Worm (Caenorhabditis elegans) whole organism, L4 larva: ENCODE data around the gene Y37E11AL.2.

Experiments used
- F49E8.2 ChIP-seq: sonication (generic microtip); optimal IDR thresholded peaks from 2 replicates; lab custom pipeline; 2016; ENCODE audit warnings: missing compliant biosample characterization, mild to moderate bottlenecking, missing genetic modification characterization, borderline replicate concordance
- T26A8.4 ChIP-seq: fragments of 200-800 bp; sonication (Bioruptor generic); IDR thresholded peaks from 2 replicates; pipeline ENCODE4 v1.3.6; 2022; ENCODE audit warnings: missing genetic modification characterization, missing compliant biosample characterization
- Y105C5A.15 ChIP-seq: fragments of 200-800 bp; sonication (Bioruptor generic); IDR thresholded peaks from 2 replicates; pipeline ENCODE4 v1.3.6; 2022; ENCODE audit warnings: missing genetic modification characterization, missing compliant biosample characterization
- Y48G9A.11 ChIP-seq: fragments of 200-800 bp; sonication (Bioruptor generic); IDR thresholded peaks from 2 replicates; pipeline ENCODE4 v1.3.6; 2022; ENCODE audit warnings: missing genetic modification reagents, missing genetic modification characterization, missing compliant biosample characterization
- Y5F2A.4 ChIP-seq: fragments of 200-800 bp; sonication (Bioruptor generic); optimal IDR thresholded peaks from 2 replicates; lab custom pipeline; 2018; ENCODE audit warnings: mild to moderate bottlenecking, missing genetic modification characterization, missing compliant biosample characterization
- ZK337.2 ChIP-seq: fragments of 200-800 bp; sonication (Bioruptor generic); IDR thresholded peaks from 2 replicates; pipeline ENCODE4 v1.3.6; 2022; ENCODE audit warnings: missing genetic modification reagents, missing genetic modification characterization, missing compliant biosample characterization
- aha-1 ChIP-seq: fragments of 150-350 bp; peaks from one replicate; lab custom pipeline; 2014; ENCODE audit warnings: missing biosample characterization, missing genetic modification characterization
- ama-1 ChIP-seq: fragments of 150-350 bp; optimal IDR thresholded peaks from 2 replicates; lab custom pipeline; 2014; ENCODE audit warnings: inconsistent platforms, mixed read lengths
- ceh-44 ChIP-seq: fragments of 200-800 bp; sonication (Bioruptor generic); IDR thresholded peaks from 2 replicates; pipeline ENCODE4 v1.3.6; 2022; ENCODE audit warnings: missing genetic modification reagents, missing genetic modification characterization, missing compliant biosample characterization
- ceh-82 ChIP-seq: sonication (generic microtip); optimal IDR thresholded peaks from 2 replicates; lab custom pipeline; 2017; ENCODE audit warnings: missing biosample characterization, missing genetic modification characterization
- cey-2 ChIP-seq: sonication (generic microtip); optimal IDR thresholded peaks from 3 replicates; lab custom pipeline; 2017; ENCODE audit warnings: missing genetic modification characterization, mild to moderate bottlenecking, missing compliant biosample characterization, antibody characterized with exemption, borderline replicate concordance; ENCODE audit not compliant: insufficient read depth
- ctbp-1 ChIP-seq: fragments of 200-800 bp; sonication (Bioruptor generic); IDR thresholded peaks from 2 replicates; pipeline ENCODE4 v1.3.6; 2022; ENCODE audit warnings: missing genetic modification reagents, missing genetic modification characterization, missing compliant biosample characterization
- daf-16 ChIP-seq, 3 experiments: sonication (generic microtip); optimal IDR thresholded peaks; 2 replicates each; lab custom pipeline; 2016 to 2017; ENCODE audit warnings: missing genetic modification characterization in 3 of 3, missing genetic modification reagents in 3 of 3, mild to moderate bottlenecking in 2 of 3, missing compliant biosample characterization in 2 of 3, missing biosample characterization in 1 of 3, moderate library complexity in 1 of 3
- fkh-10 ChIP-seq: fragments of 150-350 bp; optimal IDR thresholded peaks from 2 replicates; lab custom pipeline; 2014; ENCODE audit warnings: missing biosample characterization, missing genetic modification reagents, missing genetic modification characterization
- fos-1 ChIP-seq: fragments of 150-350 bp; optimal IDR thresholded peaks from 2 replicates; lab custom pipeline; 2014; ENCODE audit warnings: missing biosample characterization, missing genetic modification characterization
- hif-1 ChIP-seq, 2 experiments: sonication (generic microtip); optimal IDR thresholded peaks; 2 replicates each; lab custom pipeline; 2016 to 2017; ENCODE audit warnings: missing compliant biosample characterization in 2 of 2, missing genetic modification characterization in 2 of 2, missing genetic modification reagents in 2 of 2, missing genotype in 2 of 2, mild to moderate bottlenecking in 1 of 2
- hlh-30 ChIP-seq: sonication (generic microtip); optimal IDR thresholded peaks from 2 replicates; lab custom pipeline; 2017; ENCODE audit warnings: antibody characterized with exemption, mild to moderate bottlenecking, missing genetic modification characterization, missing compliant biosample characterization; ENCODE audit not compliant: insufficient read depth
- lin-39 ChIP-seq: fragments of 150-350 bp; optimal IDR thresholded peaks from 2 replicates; lab custom pipeline; 2014; ENCODE audit warnings: missing biosample characterization, missing genetic modification reagents, missing genetic modification characterization
- nhr-10 ChIP-seq: fragments of 150-350 bp; optimal IDR thresholded peaks from 2 replicates; lab custom pipeline; 2014; ENCODE audit warnings: missing biosample characterization, missing genetic modification characterization
- nhr-237 ChIP-seq: sonication (generic microtip); optimal IDR thresholded peaks from 2 replicates; lab custom pipeline; 2017; ENCODE audit warnings: missing biosample characterization, missing genetic modification characterization
- nhr-25 ChIP-seq: sonication (generic microtip); optimal IDR thresholded peaks from 2 replicates; lab custom pipeline; 2017; ENCODE audit warnings: missing genetic modification characterization, mild to moderate bottlenecking, missing compliant biosample characterization, antibody characterized with exemption, moderate library complexity, borderline replicate concordance; ENCODE audit not compliant: insufficient read depth
- nhr-48 ChIP-seq: sonication (generic microtip); optimal IDR thresholded peaks from 2 replicates; lab custom pipeline; 2016; ENCODE audit warnings: mild to moderate bottlenecking, missing genetic modification characterization, missing compliant biosample characterization
- pha-4 ChIP-seq, 2 experiments: fragments of 150-350 bp in 1 of 2; fragments of 200-800 bp in 1 of 2; sonication (Bioruptor generic) in 1 of 2; IDR thresholded peaks in 1 of 2; optimal IDR thresholded peaks in 1 of 2; 2 replicates each; pipeline versions ENCODE4 v1.3.6 to Lab custom; 2014 to 2022; ENCODE audit warnings: missing genetic modification characterization in 2 of 2, missing genetic modification reagents in 2 of 2, missing biosample characterization in 1 of 2, missing compliant biosample characterization in 1 of 2
- saeg-2 ChIP-seq: fragments of 200-800 bp; sonication (Bioruptor generic); IDR thresholded peaks from 2 replicates; pipeline ENCODE4 v1.3.6; 2022; ENCODE audit warnings: missing genetic modification reagents, missing genetic modification characterization, missing compliant biosample characterization
- set-16 ChIP-seq: fragments of 200-800 bp; sonication (Bioruptor generic); IDR thresholded peaks from 2 replicates; pipeline ENCODE4 v1.3.6; 2022; ENCODE audit warnings: missing genetic modification reagents, missing genetic modification characterization, missing compliant biosample characterization
- snpc-1.2 ChIP-seq: fragments of 200-800 bp; sonication (Bioruptor generic); IDR thresholded peaks from 2 replicates; pipeline ENCODE4 v1.3.6; 2022; ENCODE audit warnings: missing genetic modification reagents, missing genetic modification characterization, missing compliant biosample characterization
- snpc-4 ChIP-seq: fragments of 150-350 bp; optimal IDR thresholded peaks from 2 replicates; lab custom pipeline; 2014; ENCODE audit warnings: missing biosample characterization, missing genetic modification characterization
- tra-1 ChIP-seq: fragments of 200-800 bp; sonication (Bioruptor generic); IDR thresholded peaks from 2 replicates; pipeline ENCODE4 v1.3.6; 2022; ENCODE audit warnings: missing genetic modification reagents, missing genetic modification characterization, missing compliant biosample characterization
- unc-39 ChIP-seq: sonication (generic microtip); optimal IDR thresholded peaks from 2 replicates; lab custom pipeline; 2017; ENCODE audit warnings: missing biosample characterization, missing genetic modification characterization
- unc-62 ChIP-seq, 3 experiments: fragments of 150-350 bp in 1 of 3; sonication (generic microtip); optimal IDR thresholded peaks in 2 of 3; peaks in 1 of 3; 1 replicate in 1 of 3; 2 replicates in 2 of 3; lab custom pipeline; 2014 to 2017; ENCODE audit warnings: missing biosample characterization in 3 of 3, missing genetic modification characterization in 3 of 3, missing genetic modification reagents in 3 of 3, missing genotype in 1 of 3
- zfp-2 ChIP-seq: sonication (generic microtip); optimal IDR thresholded peaks from 2 replicates; lab custom pipeline; 2016; ENCODE audit warnings: mild to moderate bottlenecking, missing genetic modification characterization, missing compliant biosample characterization
- zfp-3 ChIP-seq: fragments of 200-800 bp; sonication (Bioruptor generic); conservative IDR thresholded peaks from 2 replicates; pipeline ENCODE4 v1.3.6; 2022; ENCODE audit warnings: missing genetic modification reagents, missing genetic modification characterization, missing compliant biosample characterization

Gene Y37E11AL.2

ce11 chrIV:3659951-3660350 is 38.4 kb upstream of the Y37E11AL.2 start:
- TF ChIP-seq aha-1 (tag; lab: Kevin White, UChicago), result peak; percentile 72
- TF ChIP-seq ceh-44 (GFP tag; lab: Robert Waterston, UW), result no peak
- no peak for TF ChIP-seq Y5F2A.4 (GFP tag; lab: Kevin White, UChicago)
- no peak for TF ChIP-seq nhr-10 (tag; lab: Kevin White, UChicago)
- no peak for TF ChIP-seq Y105C5A.15 (GFP tag; lab: Robert Waterston, UW)
- no peak for TF ChIP-seq daf-16 (GFP tag; optimal IDR thresholded peaks at IDR 0.05; lab: Kevin White, UChicago)
- peak; percentile 80 for TF ChIP-seq daf-16 (tag; optimal IDR thresholded peaks at IDR 0.05; lab: Kevin White, UChicago)
- TF ChIP-seq, all 104 proteins: peak for 2

DNA sequence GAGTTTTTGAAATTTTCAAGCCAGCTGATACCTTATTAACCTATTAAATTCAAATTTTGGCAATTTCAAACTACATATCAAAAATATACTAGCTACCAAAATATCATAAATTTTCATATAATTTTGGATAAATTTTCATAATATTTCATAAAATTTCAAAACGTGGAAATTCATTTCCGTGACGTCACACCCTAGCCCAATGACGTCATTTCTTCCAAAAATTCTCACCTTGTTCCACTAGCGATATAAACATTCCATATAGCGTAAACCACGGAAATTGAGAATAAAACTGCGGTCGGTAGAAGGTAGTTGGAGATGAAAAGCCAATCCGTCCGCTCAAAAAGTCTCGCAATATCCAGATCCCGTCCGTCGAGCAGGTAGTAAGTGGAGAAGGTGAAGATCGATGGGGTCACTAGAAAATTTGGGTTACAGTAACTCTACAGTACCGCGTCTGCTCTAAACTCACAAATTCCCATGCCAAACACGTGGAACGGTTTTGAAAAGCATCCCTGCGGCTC is 37.1 kb upstream of the Y37E11AL.2 start:
- TF ChIP-seq fkh-10 (GFP tag; lab: Kevin White, UChicago) (no peak), unc-62 (GFP tag; optimal IDR thresholded peaks at IDR 0.05 in 1 of 2; lab: Kevin White, UChicago) (peak in 1 of 2 experiments; percentile 70), unc-62 (tag; optimal IDR thresholded peaks at IDR 0.05; lab: Kevin White, UChicago) (no peak)

ce11 chrIV:3662863-3663262 is 35.4 kb upstream of the Y37E11AL.2 start:
- TF ChIP-seq ceh-82 (tag; lab: Kevin White, UChicago), result no peak
- no peak for TF ChIP-seq T26A8.4 (GFP tag; lab: Robert Waterston, UW)
- no peak for TF ChIP-seq daf-16 (GFP tag; optimal IDR thresholded peaks at IDR 0.05; lab: Kevin White, UChicago)
- no peak for TF ChIP-seq daf-16 (tag; optimal IDR thresholded peaks at IDR 0.05; lab: Kevin White, UChicago)
- TF ChIP-seq lin-39, result no peak
- no peak for TF ChIP-seq pha-4 (GFP tag; IDR thresholded peaks at IDR 0.05; lab: Robert Waterston, UW)
- TF ChIP-seq pha-4 (tag; optimal IDR thresholded peaks at IDR 0.05; lab: Kevin White, UChicago), result no peak
- no peak for TF ChIP-seq fos-1 (tag; lab: Kevin White, UChicago)
- TF ChIP-seq set-16 (GFP tag; lab: Robert Waterston, UW), result peak; percentile 63
- no peak for TF ChIP-seq ctbp-1 (GFP tag; lab: Robert Waterston, UW)
- no peak for TF ChIP-seq ceh-44 (GFP tag; lab: Robert Waterston, UW)

ce11 chrIV:3665089-3665488 is 33.2 kb upstream of the Y37E11AL.2 start:
- TF ChIP-seq unc-62 (GFP tag; optimal IDR thresholded peaks at IDR 0.05 in 1 of 2; lab: Kevin White, UChicago) (peak in 1 of 2 experiments; percentile 67), unc-62 (tag; optimal IDR thresholded peaks at IDR 0.05; lab: Kevin White, UChicago) (no peak), hlh-30 (tag; lab: Kevin White, UChicago) (no peak), daf-16 (GFP tag; optimal IDR thresholded peaks at IDR 0.05; lab: Kevin White, UChicago) (no peak), daf-16 (tag; optimal IDR thresholded peaks at IDR 0.05; lab: Kevin White, UChicago) (no peak), set-16 (GFP tag; lab: Robert Waterston, UW) (peak; percentile 36; the same call in 1 of the 2 replicates)

DNA sequence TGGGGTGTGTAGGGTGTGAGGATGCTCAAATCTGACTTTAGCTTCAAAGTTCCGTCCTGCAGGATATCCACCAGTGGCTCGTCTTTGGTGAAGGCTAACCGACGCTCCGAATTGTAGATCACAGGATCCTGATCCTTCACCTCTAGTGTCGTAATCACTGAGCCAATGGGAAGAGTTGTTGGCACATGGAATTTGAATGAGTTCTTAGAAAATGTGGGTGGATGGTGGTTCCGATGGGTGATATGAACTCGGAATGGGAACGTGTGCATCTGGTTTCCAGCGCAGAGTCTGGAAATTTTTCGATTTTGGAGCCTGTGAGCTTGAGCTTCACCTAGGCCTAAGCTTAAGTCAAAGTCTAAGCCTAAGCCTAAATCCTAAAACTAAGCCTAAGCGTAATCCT is 31.8 kb upstream of the Y37E11AL.2 start:
- TF ChIP-seq saeg-2 (GFP tag; lab: Robert Waterston, UW) (no peak), aha-1 (tag; lab: Kevin White, UChicago) (peak; percentile 92), snpc-4 (tag; lab: Kevin White, UChicago) (no peak), Y48G9A.11 (no peak), tra-1 (0 out of 2 replicates have a peak, but pooled peaks have one; percentile 23), zfp-2 (tag; lab: Kevin White, UChicago) (no peak), F49E8.2 (tag; lab: Kevin White, UChicago) (no peak), hlh-30 (tag; lab: Kevin White, UChicago) (no peak)

DNA sequence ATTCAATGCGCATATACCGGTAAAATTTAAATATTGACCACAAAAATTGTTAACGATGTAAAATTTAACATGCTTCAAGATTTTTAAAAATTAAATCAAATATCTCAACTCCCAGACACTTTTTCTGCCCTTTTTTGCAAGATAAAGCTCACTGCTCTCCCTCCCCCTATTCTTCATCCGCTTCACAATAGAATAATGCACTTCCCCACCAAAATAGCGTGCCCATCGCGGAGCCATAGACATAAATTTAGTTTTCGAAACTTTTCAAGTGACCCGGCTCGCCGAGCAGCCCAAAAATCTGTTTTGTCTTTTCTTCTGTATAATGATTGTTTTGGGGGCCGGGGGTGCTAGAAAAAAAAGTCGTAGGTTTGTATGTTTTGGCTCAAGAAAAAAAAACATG is 30.5 kb upstream of the Y37E11AL.2 start:
- TF ChIP-seq snpc-1.2 (GFP tag; lab: Robert Waterston, UW) (no peak), unc-39 (no peak), nhr-237 (tag; lab: Kevin White, UChicago) (no peak), nhr-25 (tag; lab: Kevin White, UChicago) (no peak), nhr-48 (tag; lab: Kevin White, UChicago) (no peak), hif-1 (tag; optimal IDR thresholded peaks at IDR 0.05; lab: Kevin White, UChicago) (no peak), zfp-3 (GFP tag; lab: Robert Waterston, UW) (no peak), cey-2 (tag; lab: Kevin White, UChicago) (no peak), ama-1 (no peak), ZK337.2 (GFP tag; lab: Robert Waterston, UW) (no peak)
